Fruit fly (Drosophila melanogaster) whole organism, embryonic: ENCODE data around the gene MFS9.

Source experiments
- CG11398 ChIP-seq: fragments of 200-800 bp; sonication (Bioruptor generic); optimal IDR thresholded peaks from 2 replicates; lab custom pipeline; 2016; ENCODE audit warnings: missing biosample characterization, missing genetic modification characterization
- Hmx ChIP-seq: fragments of 200-800 bp; sonication (Bioruptor generic); optimal IDR thresholded peaks from 2 replicates; lab custom pipeline; 2016; ENCODE audit warnings: missing biosample characterization, missing genetic modification characterization
- Hr39 ChIP-seq: fragments of >200 bp; optimal IDR thresholded peaks from 2 replicates; lab custom pipeline; 2017
- pan ChIP-seq, 4 experiments: fragments of >200 bp in 3 of 4; fragments of 200-800 bp in 1 of 4; sonication (Bioruptor generic) in 1 of 4; optimal IDR thresholded peaks in 3 of 4; IDR thresholded peaks in 1 of 4; 2 replicates each; pipeline versions ENCODE4 v1.3.6 to Lab custom; 2017 to 2022; ENCODE audit warnings: missing biosample characterization in 2 of 4, missing genetic modification characterization in 2 of 4, mixed read lengths in 1 of 4
- sob ChIP-seq: fragments of 200-800 bp; sonication (Bioruptor generic); IDR thresholded peaks from 2 replicates; pipeline ENCODE4 v1.3.6; 2022; ENCODE audit warnings: missing biosample characterization, missing genetic modification characterization

DNA sequence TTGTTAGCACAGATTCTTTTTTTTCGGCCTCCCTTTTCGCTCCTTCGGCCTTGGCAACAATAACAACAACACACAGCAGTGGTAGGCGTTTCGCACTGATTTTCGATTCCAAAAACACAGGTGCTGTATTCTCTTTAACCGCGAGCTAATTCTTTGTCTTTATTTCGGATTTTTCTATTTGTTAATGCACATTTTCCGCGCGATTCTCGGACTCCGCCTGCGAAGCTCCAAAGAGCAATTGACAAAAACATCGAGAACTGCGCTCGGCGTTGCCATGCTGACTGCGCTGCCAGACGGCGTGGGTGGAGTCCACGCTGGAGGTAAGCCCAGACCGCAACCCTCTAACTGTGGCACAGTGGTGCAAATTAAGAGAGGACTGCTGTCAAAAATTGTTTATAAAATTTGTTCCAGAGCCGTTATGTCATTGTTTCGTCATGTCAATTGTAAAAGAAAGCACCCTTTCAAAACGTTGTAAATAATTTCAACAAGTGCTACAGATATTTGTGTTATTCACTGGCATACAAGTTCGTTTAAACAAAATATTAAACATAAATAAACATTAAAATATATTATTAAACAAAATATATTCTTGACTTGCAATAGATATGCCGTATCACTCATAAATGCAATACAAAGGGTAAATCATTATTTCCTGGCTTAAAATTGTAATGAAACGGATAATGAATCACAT is 45.3 kb upstream of the MFS9 start, which contains the start of the genes DPCoAC and CG5180:
- peak; percentile 77 for TF ChIP-seq sob (GFP tag; lab: Robert Waterston, UW)
- TF ChIP-seq Hr39, result no peak
- no peak for TF ChIP-seq pan (optimal IDR thresholded peaks at IDR 0.05; lab: Kevin White, UChicago)
- peak in 1 of 2 experiments; percentile 76 for TF ChIP-seq pan (GFP tag; optimal IDR thresholded peaks at IDR 0.05 in 1 of 2, IDR thresholded peaks at IDR 0.05 in 1 of 2)
- no peak for TF ChIP-seq Hmx (GFP tag; lab: Kevin White, UChicago)
- TF ChIP-seq CG11398 (GFP tag; lab: Kevin White, UChicago), result peak; percentile 7
